Worm (Caenorhabditis elegans) whole organism, L2 larva: Measurements from ENCODE around the gene E02C12.10.
A peak's percentile ranks its signal among the peaks of the same experiment; 100 is the strongest.

Source experiments
- C34F6.9 ChIP-seq: fragments of 150-350 bp; optimal IDR thresholded peaks from 2 replicates; lab custom pipeline; 2014; ENCODE audit warnings: missing biosample characterization, missing genetic modification characterization
- F13H6.1 ChIP-seq: sonication (generic microtip); optimal IDR thresholded peaks from 2 replicates; lab custom pipeline; 2016; ENCODE audit warnings: missing genetic modification characterization, missing compliant biosample characterization
- R02D3.7 ChIP-seq: fragments of 150-350 bp; optimal IDR thresholded peaks from 2 replicates; lab custom pipeline; 2014; ENCODE audit warnings: missing biosample characterization, missing genetic modification characterization
- Y55F3AM.14 ChIP-seq: fragments of 200-800 bp; sonication (Bioruptor generic); optimal IDR thresholded peaks from 2 replicates; lab custom pipeline; 2018; ENCODE audit warnings: mild to moderate bottlenecking, missing genetic modification characterization, missing compliant biosample characterization
- ZK546.5 ChIP-seq: sonication (generic microtip); optimal IDR thresholded peaks from 2 replicates; lab custom pipeline; 2017; ENCODE audit warnings: missing biosample characterization, missing genetic modification characterization
- alr-1 ChIP-seq: fragments of 150-350 bp; optimal IDR thresholded peaks from 2 replicates; lab custom pipeline; 2014; ENCODE audit warnings: missing biosample characterization, missing genetic modification characterization
- aly-2 ChIP-seq: fragments of 150-350 bp; optimal IDR thresholded peaks from 2 replicates; lab custom pipeline; 2014; ENCODE audit warnings: missing biosample characterization, missing genetic modification characterization
- ama-1 ChIP-seq: fragments of 150-350 bp; optimal IDR thresholded peaks from 2 replicates; lab custom pipeline; 2018; ENCODE audit warnings: inconsistent platforms
- blmp-1 ChIP-seq: sonication (generic microtip); optimal IDR thresholded peaks from 2 replicates; lab custom pipeline; 2017; ENCODE audit warnings: missing genetic modification characterization, mild to moderate bottlenecking, missing compliant biosample characterization, antibody characterized with exemption, moderate library complexity; ENCODE audit not compliant: insufficient read depth
- ceh-16 ChIP-seq: fragments of 150-350 bp; optimal IDR thresholded peaks from 2 replicates; lab custom pipeline; 2014; ENCODE audit warnings: missing biosample characterization, missing genetic modification characterization
- ceh-82 ChIP-seq: fragments of 150-350 bp; optimal IDR thresholded peaks from 2 replicates; lab custom pipeline; 2014; ENCODE audit warnings: missing biosample characterization, missing genetic modification characterization
- crh-2 ChIP-seq: sonication (generic microtip); optimal IDR thresholded peaks from 2 replicates; lab custom pipeline; 2017; ENCODE audit warnings: missing biosample characterization, missing genetic modification characterization
- dmd-4 ChIP-seq: sonication (generic microtip); optimal IDR thresholded peaks from 2 replicates; lab custom pipeline; 2017; ENCODE audit warnings: missing biosample characterization, missing genetic modification characterization
- egl-27 ChIP-seq: sonication (generic microtip); optimal IDR thresholded peaks from 3 replicates; lab custom pipeline; 2017; ENCODE audit warnings: missing biosample characterization, missing genetic modification reagents, missing genetic modification characterization
- elt-1 ChIP-seq: fragments of 150-350 bp; optimal IDR thresholded peaks from 2 replicates; lab custom pipeline; 2014; ENCODE audit warnings: missing biosample characterization, missing genetic modification characterization
- elt-3 ChIP-seq: sonication (generic microtip); optimal IDR thresholded peaks from 2 replicates; lab custom pipeline; 2017; ENCODE audit warnings: missing biosample characterization, missing genetic modification characterization
- fos-1 ChIP-seq: fragments of 150-350 bp; optimal IDR thresholded peaks from 2 replicates; lab custom pipeline; 2014; ENCODE audit warnings: missing biosample characterization, missing genetic modification characterization
- gmeb-1 ChIP-seq: fragments of 150-350 bp; optimal IDR thresholded peaks from 2 replicates; lab custom pipeline; 2014; ENCODE audit warnings: missing biosample characterization, missing genetic modification characterization
- lin-11 ChIP-seq: fragments of 150-350 bp; sonication (generic microtip); optimal IDR thresholded peaks from 2 replicates; lab custom pipeline; 2014; ENCODE audit warnings: missing biosample characterization, missing genetic modification characterization, inconsistent platforms, mixed read lengths
- lin-13 ChIP-seq: fragments of 150-350 bp; optimal IDR thresholded peaks from 2 replicates; lab custom pipeline; 2014; ENCODE audit warnings: missing biosample characterization, missing genetic modification reagents, missing genetic modification characterization
- lin-39 ChIP-seq: fragments of 150-350 bp; optimal IDR thresholded peaks from 2 replicates; lab custom pipeline; 2014; ENCODE audit warnings: missing biosample characterization, missing genetic modification reagents, missing genetic modification characterization
- lsy-2 ChIP-seq, 2 experiments: fragments of 150-350 bp in 1 of 2; sonication (generic microtip) in 1 of 2; optimal IDR thresholded peaks; 2 replicates each; lab custom pipeline; 2014 to 2017; ENCODE audit warnings: missing biosample characterization in 2 of 2, missing genetic modification characterization in 2 of 2
- mab-5 ChIP-seq: fragments of 150-350 bp; optimal IDR thresholded peaks from 2 replicates; lab custom pipeline; 2014; ENCODE audit warnings: missing biosample characterization, missing genetic modification characterization
- mbf-1 ChIP-seq: sonication (generic microtip); optimal IDR thresholded peaks from 2 replicates; lab custom pipeline; 2017; ENCODE audit warnings: missing biosample characterization, missing genetic modification characterization
- mdl-1 ChIP-seq, 2 experiments: fragments of 150-350 bp in 1 of 2; sonication (generic microtip) in 1 of 2; optimal IDR thresholded peaks; 2 replicates each; lab custom pipeline; 2017; ENCODE audit warnings: missing biosample characterization in 2 of 2, missing genetic modification characterization in 2 of 2
- nhr-10 ChIP-seq: sonication (generic microtip); optimal IDR thresholded peaks from 2 replicates; lab custom pipeline; 2017; ENCODE audit warnings: missing biosample characterization, missing genetic modification characterization
- nhr-11 ChIP-seq: fragments of 150-350 bp; optimal IDR thresholded peaks from 2 replicates; lab custom pipeline; 2014; ENCODE audit warnings: missing biosample characterization, missing genetic modification characterization
- nhr-12 ChIP-seq: fragments of 150-350 bp; optimal IDR thresholded peaks from 2 replicates; lab custom pipeline; 2014; ENCODE audit warnings: missing biosample characterization, missing genetic modification characterization
- nhr-129 ChIP-seq: fragments of 150-350 bp; optimal IDR thresholded peaks from 2 replicates; lab custom pipeline; 2014; ENCODE audit warnings: missing biosample characterization, missing genetic modification characterization
- nhr-21 ChIP-seq: fragments of 150-350 bp; optimal IDR thresholded peaks from 2 replicates; lab custom pipeline; 2014; ENCODE audit warnings: missing biosample characterization, missing genetic modification characterization
- nhr-23 ChIP-seq: fragments of 150-350 bp; optimal IDR thresholded peaks from 2 replicates; lab custom pipeline; 2014; ENCODE audit warnings: missing biosample characterization, missing genetic modification reagents, missing genetic modification characterization
- nhr-237 ChIP-seq: fragments of 150-350 bp; optimal IDR thresholded peaks from 2 replicates; lab custom pipeline; 2014; ENCODE audit warnings: missing biosample characterization, missing genetic modification characterization
- nhr-25 ChIP-seq: fragments of 150-350 bp; sonication (generic microtip); optimal IDR thresholded peaks from 3 replicates; lab custom pipeline; 2014; ENCODE audit warnings: missing biosample characterization, missing genetic modification characterization
- nhr-6 ChIP-seq: fragments of 150-350 bp; optimal IDR thresholded peaks from 2 replicates; lab custom pipeline; 2014; ENCODE audit warnings: missing biosample characterization, missing genetic modification characterization
- nhr-77 ChIP-seq: fragments of 150-350 bp; optimal IDR thresholded peaks from 2 replicates; lab custom pipeline; 2014; ENCODE audit warnings: missing biosample characterization, missing genetic modification characterization
- peb-1 ChIP-seq: fragments of 150-350 bp; optimal IDR thresholded peaks from 2 replicates; lab custom pipeline; 2014; ENCODE audit warnings: missing biosample characterization, missing genetic modification characterization
- sem-4 ChIP-seq: fragments of 150-350 bp; optimal IDR thresholded peaks from 2 replicates; lab custom pipeline; 2014; ENCODE audit warnings: missing biosample characterization, missing genetic modification reagents, missing genetic modification characterization
- skn-1 ChIP-seq: sonication (generic microtip); optimal IDR thresholded peaks from 2 replicates; lab custom pipeline; 2017; ENCODE audit warnings: missing biosample characterization, missing genetic modification characterization
- sma-3 ChIP-seq: sonication (generic microtip); optimal IDR thresholded peaks from 2 replicates; lab custom pipeline; 2016; ENCODE audit warnings: missing genetic modification reagents, missing genetic modification characterization, missing compliant biosample characterization
- sma-9 ChIP-seq, 2 experiments: fragments of 150-350 bp in 1 of 2; sonication (generic microtip) in 1 of 2; optimal IDR thresholded peaks; 2 replicates each; lab custom pipeline; 2014 to 2016; ENCODE audit warnings: missing genetic modification characterization in 2 of 2, mild to moderate bottlenecking in 1 of 2, missing biosample characterization in 1 of 2, missing compliant biosample characterization in 1 of 2, missing genetic modification reagents in 1 of 2, moderate library complexity in 1 of 2
- snpc-4 ChIP-seq: fragments of 150-350 bp; optimal IDR thresholded peaks from 2 replicates; lab custom pipeline; 2014; ENCODE audit warnings: missing biosample characterization, missing genetic modification characterization
- unc-39 ChIP-seq: fragments of 150-350 bp; optimal IDR thresholded peaks from 2 replicates; lab custom pipeline; 2014; ENCODE audit warnings: missing biosample characterization, missing genetic modification characterization
- unc-55 ChIP-seq: fragments of 150-350 bp; sonication (generic microtip); optimal IDR thresholded peaks from 3 replicates; lab custom pipeline; 2014; ENCODE audit warnings: missing biosample characterization, missing genetic modification reagents, missing genetic modification characterization
- unc-62 ChIP-seq: fragments of 150-350 bp; optimal IDR thresholded peaks from 2 replicates; lab custom pipeline; 2014; ENCODE audit warnings: missing biosample characterization, missing genetic modification reagents, missing genetic modification characterization
- zag-1 ChIP-seq: fragments of 150-350 bp; optimal IDR thresholded peaks from 2 replicates; lab custom pipeline; 2014; ENCODE audit warnings: missing biosample characterization, missing genetic modification characterization
- ztf-1 ChIP-seq: fragments of 200-800 bp; sonication (Bioruptor generic); conservative IDR thresholded peaks from 2 replicates; pipeline ENCODE4 v1.3.6; 2022; ENCODE audit warnings: missing genetic modification characterization, missing compliant biosample characterization
- ztf-11 ChIP-seq: sonication (generic microtip); optimal IDR thresholded peaks from 2 replicates; lab custom pipeline; 2017; ENCODE audit warnings: missing biosample characterization, missing genetic modification characterization
- ztf-4 ChIP-seq: fragments of 150-350 bp; optimal IDR thresholded peaks from 2 replicates; lab custom pipeline; 2014; ENCODE audit warnings: missing biosample characterization, missing genetic modification characterization

E02C12.10 gene

DNA sequence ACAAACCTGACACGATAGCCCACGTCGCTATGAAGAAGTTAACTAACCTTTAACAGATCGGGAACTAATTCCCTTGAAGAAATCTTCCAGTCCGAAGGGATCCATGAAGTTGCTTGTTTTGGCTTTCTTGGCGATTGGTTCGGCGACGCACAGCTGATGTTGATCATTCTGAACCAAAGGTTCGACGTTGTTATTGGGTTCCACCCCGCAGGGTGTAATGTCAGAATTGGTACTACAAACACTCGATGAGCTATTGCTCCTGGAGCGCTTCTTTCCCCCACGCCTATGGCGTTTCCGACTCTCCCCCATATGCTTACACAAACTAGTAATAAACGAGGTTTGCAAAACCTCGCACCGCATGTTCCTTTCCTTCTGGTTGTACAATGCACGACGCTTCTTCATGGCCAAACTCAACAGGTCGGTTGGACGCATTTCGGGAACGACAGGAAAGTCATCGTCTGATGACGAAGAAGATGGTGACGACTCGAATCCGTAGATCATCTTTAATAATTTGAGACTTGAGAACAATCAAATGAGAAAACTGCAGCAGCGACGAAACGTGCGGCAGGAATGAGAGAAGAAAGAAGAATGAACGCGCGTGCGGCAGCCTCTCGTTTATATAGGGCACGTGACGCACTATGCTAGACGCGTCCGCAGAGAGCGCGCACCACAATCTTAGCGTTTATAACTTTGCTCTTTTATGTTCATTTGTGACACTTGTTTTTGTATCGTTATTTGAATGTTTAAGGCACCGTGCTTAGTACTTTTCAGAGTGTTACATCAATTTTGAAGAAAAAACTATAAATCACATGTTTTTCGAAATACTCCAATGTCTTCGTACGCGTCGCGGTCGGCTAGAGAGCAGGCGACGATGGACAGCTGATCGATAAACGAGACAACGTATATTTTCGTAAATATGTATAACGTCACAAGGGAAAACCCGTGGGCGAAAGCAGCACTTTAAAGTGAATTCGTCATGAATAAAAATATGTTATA lies 34.3 kb downstream of the E02C12.10 start, which contains the start of gene tos-1:
Gene tos-1, minus strand, starts transcription at position 575 of the 996 bp plus-strand sequence.
- TF ChIP-seq nhr-237 (tag; lab: Kevin White, UChicago), result peak; percentile 71
- peak; percentile 98 for TF ChIP-seq Y55F3AM.14 (GFP tag; lab: Kevin White, UChicago)
- TF ChIP-seq snpc-4 (tag; lab: Kevin White, UChicago), result peak; percentile 50
- TF ChIP-seq peb-1 (tag; lab: Kevin White, UChicago), result no peak
- TF ChIP-seq aly-2 (tag; lab: Kevin White, UChicago), result peak; percentile 43
- peak; percentile 61 for TF ChIP-seq ceh-16 (tag; lab: Kevin White, UChicago)
- TF ChIP-seq ceh-82 (tag; lab: Kevin White, UChicago), result peak; percentile 82
- TF ChIP-seq alr-1 (tag; lab: Kevin White, UChicago), result no peak
- peak; percentile 92 for TF ChIP-seq gmeb-1 (tag; lab: Kevin White, UChicago)
- peak; percentile 74 for TF ChIP-seq unc-62 (GFP tag; lab: Kevin White, UChicago)
- TF ChIP-seq sma-3 (GFP tag; lab: Kevin White, UChicago), result peak; percentile 100
- TF ChIP-seq dmd-4, result no peak
- peak; percentile 99 for TF ChIP-seq ama-1 (lab: Kevin White, UChicago)
- TF ChIP-seq sem-4 (tag; lab: Kevin White, UChicago), result peak; percentile 96
- no peak for TF ChIP-seq elt-1 (tag; lab: Kevin White, UChicago)
- peak; percentile 96 for TF ChIP-seq mab-5
- TF ChIP-seq lin-13 (GFP tag; lab: Kevin White, UChicago), result peak; percentile 93
- TF ChIP-seq elt-3, result no peak
- TF ChIP-seq zag-1 (tag; lab: Kevin White, UChicago), result peak; percentile 94
- TF ChIP-seq mbf-1 (tag; lab: Kevin White, UChicago), result no peak
- peak; percentile 98 for TF ChIP-seq nhr-21 (tag; lab: Kevin White, UChicago)
- TF ChIP-seq C34F6.9 (tag; lab: Kevin White, UChicago), result peak; percentile 99
- TF ChIP-seq fos-1 (tag; lab: Kevin White, UChicago), result peak; percentile 95
- peak; percentile 86 for TF ChIP-seq nhr-10
- TF ChIP-seq nhr-77 (tag; lab: Kevin White, UChicago), result peak; percentile 88
- TF ChIP-seq sma-9 (GFP tag; optimal IDR thresholded peaks at IDR 0.05; lab: Kevin White, UChicago), result peak; percentile 90
- TF ChIP-seq sma-9 (tag; optimal IDR thresholded peaks at IDR 0.05; lab: Kevin White, UChicago), result no peak
- TF ChIP-seq nhr-6 (tag; lab: Kevin White, UChicago), result peak; percentile 96
- TF ChIP-seq ZK546.5 (tag; lab: Kevin White, UChicago), result peak; percentile 70
- peak; percentile 32 for TF ChIP-seq ztf-11 (tag; lab: Kevin White, UChicago)
- peak; percentile 94; the same call in 1 of the 2 replicates for TF ChIP-seq ztf-1 (GFP tag; lab: Robert Waterston, UW)
- peak; percentile 91 to 95 for TF ChIP-seq lsy-2 (tag; optimal IDR thresholded peaks at IDR 0.05; lab: Kevin White, UChicago)
- peak; percentile 98 for TF ChIP-seq crh-2
- no peak for TF ChIP-seq skn-1 (tag; lab: Kevin White, UChicago)
- peak; percentile 95 for TF ChIP-seq nhr-129 (tag; lab: Kevin White, UChicago)
- TF ChIP-seq R02D3.7 (tag; lab: Kevin White, UChicago), result peak; percentile 64
- peak; percentile 51 for TF ChIP-seq unc-39 (tag; lab: Kevin White, UChicago)
- peak; percentile 74 for TF ChIP-seq lin-11 (tag; lab: Kevin White, UChicago)
- peak; percentile 89 for TF ChIP-seq blmp-1 (tag; lab: Kevin White, UChicago)
- TF ChIP-seq egl-27, result peak; percentile 95
- peak; percentile 30 for TF ChIP-seq nhr-23
- peak; percentile 79 for TF ChIP-seq nhr-11 (tag; lab: Kevin White, UChicago)
- peak; percentile 91 for TF ChIP-seq unc-55 (GFP tag; lab: Kevin White, UChicago)
- TF ChIP-seq mdl-1 (tag; optimal IDR thresholded peaks at IDR 0.05; lab: Kevin White, UChicago), result peak; percentile 98 to 99
- TF ChIP-seq ztf-4 (tag; lab: Kevin White, UChicago), result peak; percentile 91
- peak; percentile 98 for TF ChIP-seq nhr-25 (tag; lab: Kevin White, UChicago)
- TF ChIP-seq F13H6.1 (tag; lab: Kevin White, UChicago), result peak; percentile 99
- TF ChIP-seq nhr-12 (tag; lab: Kevin White, UChicago), result no peak
- TF ChIP-seq lin-39, result peak; percentile 59
- TF ChIP-seq, all 48 proteins: peak for 40
